Fruit fly (Drosophila melanogaster) whole organism, embryonic: ENCODE measurements around the gene CG14803.

Source experiments
- Atf-2 ChIP-seq: fragments of 200-800 bp; sonication (Bioruptor generic); optimal IDR thresholded peaks from 2 replicates; lab custom pipeline; 2016; ENCODE audit warnings: missing biosample characterization, missing genetic modification characterization
- C15 ChIP-seq: fragments of 200-800 bp; sonication (Bioruptor generic); IDR thresholded peaks from 3 replicates; pipeline ENCODE4 v1.3.6; 2022; ENCODE audit warnings: missing biosample characterization, missing genetic modification characterization
- CG10209 ChIP-seq: fragments of 200-800 bp; sonication (Bioruptor generic); optimal IDR thresholded peaks from 3 replicates; lab custom pipeline; 2017; ENCODE audit warnings: missing biosample characterization, mild to moderate bottlenecking, missing genetic modification characterization, missing genetic modification reagents
- CG10321 ChIP-seq: fragments of 200-800 bp; sonication (Bioruptor generic); IDR thresholded peaks from 2 replicates; pipeline ENCODE4 v1.3.6; 2022; ENCODE audit warnings: missing biosample characterization, missing genetic modification characterization
- CG12219 ChIP-seq: fragments of 200-800 bp; sonication (Bioruptor generic); optimal IDR thresholded peaks from 3 replicates; lab custom pipeline; 2018; ENCODE audit warnings: missing biosample characterization, mild to moderate bottlenecking, missing genetic modification characterization
- CG12391 ChIP-seq: fragments of 200-800 bp; sonication (Bioruptor generic); optimal IDR thresholded peaks from 3 replicates; lab custom pipeline; 2018; ENCODE audit warnings: missing biosample characterization, mild to moderate bottlenecking, missing genetic modification characterization, moderate library complexity
- CG14050 ChIP-seq: fragments of 200-800 bp; sonication (Bioruptor generic); IDR thresholded peaks from 3 replicates; pipeline ENCODE4 v1.3.6; 2022; ENCODE audit warnings: missing biosample characterization, missing genetic modification characterization
- CG16813 ChIP-seq: fragments of 200-800 bp; sonication (Bioruptor generic); IDR thresholded peaks from 3 replicates; pipeline ENCODE4 v1.3.6; 2022; ENCODE audit warnings: missing biosample characterization, missing genetic modification characterization; ENCODE audit not compliant: partially characterized antibody
- CG17612 ChIP-seq: fragments of 200-800 bp; sonication (Bioruptor generic); IDR thresholded peaks from 2 replicates; pipeline ENCODE4 v1.3.6; 2022; ENCODE audit warnings: missing biosample characterization, missing genetic modification characterization
- CG17802 ChIP-seq: fragments of 200-800 bp; sonication (Bioruptor generic); optimal IDR thresholded peaks from 2 replicates; lab custom pipeline; 2018; ENCODE audit warnings: missing biosample characterization, mild to moderate bottlenecking, missing genetic modification characterization, moderate library complexity
- CG1832 ChIP-seq: fragments of 200-800 bp; sonication (Bioruptor generic); optimal IDR thresholded peaks from 2 replicates; lab custom pipeline; 2017; ENCODE audit warnings: missing biosample characterization, mild to moderate bottlenecking, missing genetic modification characterization, inconsistent platforms
- CG2116 ChIP-seq: fragments of 200-800 bp; sonication (Bioruptor generic); optimal IDR thresholded peaks from 3 replicates; lab custom pipeline; 2018; ENCODE audit warnings: missing biosample characterization, mild to moderate bottlenecking, missing genetic modification characterization
- CG42726 ChIP-seq: fragments of 200-800 bp; sonication (Bioruptor generic); IDR thresholded peaks from 2 replicates; pipeline ENCODE4 v1.3.6; 2022; ENCODE audit warnings: missing biosample characterization, missing genetic modification characterization; ENCODE audit not compliant: partially characterized antibody
- CG6254 ChIP-seq: fragments of 200-800 bp; sonication (Bioruptor generic); optimal IDR thresholded peaks from 3 replicates; lab custom pipeline; 2017; ENCODE audit warnings: mild to moderate bottlenecking, missing biosample characterization, missing genetic modification reagents, missing genetic modification characterization
- CG7372 ChIP-seq: fragments of 200-800 bp; sonication (Bioruptor generic); IDR thresholded peaks from 2 replicates; pipeline ENCODE4 v1.3.6; 2022; ENCODE audit warnings: missing biosample characterization, missing genetic modification characterization
- CG8478 ChIP-seq: fragments of >200 bp; optimal IDR thresholded peaks from 2 replicates; lab custom pipeline; 2018
- CHES-1-like ChIP-seq: fragments of 200-800 bp; sonication (Bioruptor generic); optimal IDR thresholded peaks from 2 replicates; lab custom pipeline; 2016; ENCODE audit warnings: missing biosample characterization, missing genetic modification characterization
- D ChIP-seq, 2 experiments: fragments of 200-800 bp in 1 of 2; fragments of >200 bp in 1 of 2; sonication (Bioruptor generic) in 1 of 2; optimal IDR thresholded peaks; 2 replicates in 1 of 2; 3 replicates in 1 of 2; lab custom pipeline; 2017; ENCODE audit warnings: mild to moderate bottlenecking in 1 of 2, missing biosample characterization in 1 of 2, missing genetic modification characterization in 1 of 2, missing genetic modification reagents in 1 of 2
- HLH3B ChIP-seq: fragments of 200-800 bp; sonication (Bioruptor generic); IDR thresholded peaks from 2 replicates; pipeline ENCODE4 v1.3.6; 2022; ENCODE audit warnings: missing biosample characterization, missing genetic modification characterization
- Hr3 ChIP-seq: fragments of 200-800 bp; sonication (Bioruptor generic); optimal IDR thresholded peaks from 3 replicates; lab custom pipeline; 2016; ENCODE audit warnings: missing biosample characterization, missing genetic modification characterization
- Hr39 ChIP-seq: fragments of >200 bp; optimal IDR thresholded peaks from 2 replicates; lab custom pipeline; 2017
- MESR4 ChIP-seq: fragments of 200-800 bp; sonication (Bioruptor generic); optimal IDR thresholded peaks from 2 replicates; lab custom pipeline; 2018; ENCODE audit warnings: missing biosample characterization, mild to moderate bottlenecking, missing genetic modification characterization, moderate library complexity
- Max ChIP-seq: fragments of 200-800 bp; sonication (Bioruptor generic); optimal IDR thresholded peaks from 2 replicates; lab custom pipeline; 2016; ENCODE audit warnings: missing biosample characterization, mild to moderate bottlenecking, missing genetic modification characterization
- Nf-YC ChIP-seq: fragments of 200-800 bp; optimal IDR thresholded peaks from 3 replicates; lab custom pipeline; 2019; ENCODE audit warnings: missing biosample characterization, mild to moderate bottlenecking, missing genetic modification characterization, moderate library complexity
- Pdp1 ChIP-seq, 2 experiments: fragments of 200-800 bp; sonication (Bioruptor generic); optimal IDR thresholded peaks; 3 replicates each; lab custom pipeline; 2016; ENCODE audit warnings: missing biosample characterization in 2 of 2, missing genetic modification characterization in 2 of 2, mild to moderate bottlenecking in 1 of 2, moderate library complexity in 1 of 2
- Sox100B ChIP-seq: fragments of 200-800 bp; sonication (Bioruptor generic); optimal IDR thresholded peaks from 3 replicates; lab custom pipeline; 2018; ENCODE audit warnings: missing biosample characterization, mild to moderate bottlenecking, missing genetic modification characterization
- chm ChIP-seq: fragments of 200-800 bp; sonication (Bioruptor generic); IDR thresholded peaks from 2 replicates; pipeline ENCODE4 v1.3.6; 2022; ENCODE audit warnings: missing biosample characterization, missing genetic modification characterization
- crc ChIP-seq: fragments of 200-800 bp; sonication (Bioruptor generic); optimal IDR thresholded peaks from 2 replicates; lab custom pipeline; 2016; ENCODE audit warnings: missing biosample characterization, missing genetic modification characterization
- crol ChIP-seq: fragments of 200-800 bp; sonication (Bioruptor generic); IDR thresholded peaks from 2 replicates; pipeline ENCODE4 v1.3.6; 2022; ENCODE audit warnings: missing biosample characterization, missing genetic modification characterization
- crp ChIP-seq, 2 experiments: fragments of 200-800 bp; sonication (Bioruptor generic); optimal IDR thresholded peaks; 2 replicates in 1 of 2; 3 replicates in 1 of 2; lab custom pipeline; 2017; ENCODE audit warnings: missing biosample characterization in 2 of 2, missing genetic modification characterization in 2 of 2, mild to moderate bottlenecking in 1 of 2, moderate library complexity in 1 of 2
- fd3F ChIP-seq: fragments of 200-800 bp; sonication (Bioruptor generic); optimal IDR thresholded peaks from 2 replicates; lab custom pipeline; 2018; ENCODE audit warnings: missing biosample characterization, mild to moderate bottlenecking, missing genetic modification characterization, moderate library complexity
- gfzf ChIP-seq: fragments of 200-800 bp; sonication (Bioruptor generic); optimal IDR thresholded peaks from 2 replicates; lab custom pipeline; 2016; ENCODE audit warnings: missing biosample characterization, mild to moderate bottlenecking, missing genetic modification characterization, moderate library complexity
- ham ChIP-seq: fragments of 200-800 bp; sonication (Bioruptor generic); IDR thresholded peaks from 2 replicates; pipeline ENCODE4 v1.3.6; 2022; ENCODE audit warnings: missing biosample characterization, missing genetic modification characterization
- hbn ChIP-seq: fragments of 200-800 bp; sonication (Bioruptor generic); IDR thresholded peaks from 2 replicates; pipeline ENCODE4 v1.3.6; 2022; ENCODE audit warnings: missing biosample characterization, missing genetic modification characterization; ENCODE audit not compliant: partially characterized antibody
- hkb ChIP-seq, 2 experiments: fragments of 200-800 bp in 1 of 2; fragments of >200 bp in 1 of 2; sonication (Bioruptor generic) in 1 of 2; IDR thresholded peaks in 1 of 2; optimal IDR thresholded peaks in 1 of 2; 2 replicates each; pipeline versions ENCODE4 v1.3.6 to Lab custom; 2017 to 2022; ENCODE audit warnings: missing biosample characterization in 1 of 2, missing genetic modification characterization in 1 of 2
- hth ChIP-seq: fragments of >200 bp; optimal IDR thresholded peaks from 2 replicates; lab custom pipeline; 2017; ENCODE audit warnings: inconsistent platforms
- knrl ChIP-seq: fragments of 200-800 bp; sonication (Bioruptor generic); IDR thresholded peaks from 3 replicates; pipeline ENCODE4 v1.3.6; 2022; ENCODE audit warnings: missing biosample characterization, missing genetic modification characterization; ENCODE audit not compliant: partially characterized antibody
- mirr ChIP-seq: fragments of 200-800 bp; sonication (Bioruptor generic); optimal IDR thresholded peaks from 3 replicates; lab custom pipeline; 2018; ENCODE audit warnings: missing biosample characterization, mild to moderate bottlenecking, missing genetic modification characterization
- org-1 ChIP-seq: fragments of 200-800 bp; sonication (Bioruptor generic); optimal IDR thresholded peaks from 2 replicates; lab custom pipeline; 2017; ENCODE audit warnings: missing biosample characterization, missing genetic modification characterization
- pnt ChIP-seq: fragments of 200-800 bp; sonication (Bioruptor generic); optimal IDR thresholded peaks from 3 replicates; lab custom pipeline; 2016; ENCODE audit warnings: missing biosample characterization, missing genetic modification characterization
- prd ChIP-seq, 3 experiments: fragments of >200 bp in 2 of 3; fragments of 200-800 bp in 1 of 3; sonication (Bioruptor generic) in 1 of 3; optimal IDR thresholded peaks in 2 of 3; IDR thresholded peaks in 1 of 3; 2 replicates in 2 of 3; 3 replicates in 1 of 3; pipeline versions ENCODE4 v1.3.6 to Lab custom; 2017 to 2022; ENCODE audit warnings: missing biosample characterization in 1 of 3, missing genetic modification characterization in 1 of 3
- rib ChIP-seq: fragments of 200-800 bp; sonication (Bioruptor generic); IDR thresholded peaks from 2 replicates; pipeline ENCODE4 v1.3.6; 2022; ENCODE audit warnings: missing biosample characterization, missing genetic modification characterization
- sens-2 ChIP-seq: fragments of 200-800 bp; sonication (Bioruptor generic); IDR thresholded peaks from 2 replicates; pipeline ENCODE4 v1.3.6; 2022; ENCODE audit warnings: missing biosample characterization, missing genetic modification characterization
- stc ChIP-seq: fragments of 200-800 bp; sonication (Bioruptor generic); IDR thresholded peaks from 2 replicates; pipeline ENCODE4 v1.3.6; 2022; ENCODE audit warnings: missing biosample characterization, missing genetic modification characterization
- tll ChIP-seq, 2 experiments: fragments of 200-800 bp in 1 of 2; fragments of >200 bp in 1 of 2; sonication (Bioruptor generic) in 1 of 2; optimal IDR thresholded peaks; 2 replicates each; lab custom pipeline; 2017 to 2019; ENCODE audit warnings: missing biosample characterization in 2 of 2, missing genetic modification characterization in 2 of 2, mild to moderate bottlenecking in 1 of 2, moderate library complexity in 1 of 2
- trem ChIP-seq: fragments of 200-800 bp; optimal IDR thresholded peaks from 3 replicates; lab custom pipeline; 2019; ENCODE audit warnings: missing biosample characterization, mild to moderate bottlenecking, missing genetic modification characterization, moderate library complexity
- tx ChIP-seq: fragments of 200-800 bp; sonication (Bioruptor generic); optimal IDR thresholded peaks from 2 replicates; lab custom pipeline; 2016; ENCODE audit warnings: missing biosample characterization, missing genetic modification characterization
- z ChIP-seq: fragments of 200-800 bp; sonication (Bioruptor generic); IDR thresholded peaks from 3 replicates; pipeline ENCODE4 v1.3.6; 2022; ENCODE audit warnings: missing biosample characterization, missing genetic modification characterization

The CG14803 gene

DNA sequence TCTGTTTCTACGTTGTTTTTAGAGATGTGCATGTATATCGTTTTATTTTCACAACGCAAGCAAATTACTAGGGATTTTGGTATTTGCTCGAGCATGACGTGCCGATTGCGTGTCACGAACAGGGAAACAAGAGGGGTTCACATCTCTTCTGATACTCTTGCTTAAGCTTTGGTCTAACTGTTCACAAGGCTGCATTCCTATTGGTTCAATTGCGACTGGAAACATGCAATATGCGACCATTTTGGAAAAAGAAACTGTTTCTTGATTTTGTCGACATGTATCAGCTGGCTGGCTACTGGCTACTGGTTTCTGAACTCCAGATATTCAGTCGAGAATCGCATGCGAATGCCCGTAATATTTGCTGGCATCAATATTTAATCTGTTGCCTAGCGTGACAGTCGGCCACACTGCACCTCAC, 11.5 kb downstream of the CG14803 start, which contains the start of gene Coa8 (continued):
- no peak for TF ChIP-seq Hr39 (lab: Kevin White, UChicago)
- TF ChIP-seq D (optimal IDR thresholded peaks at IDR 0.05; lab: Kevin White, UChicago): no peak
- TF ChIP-seq D (GFP tag; optimal IDR thresholded peaks at IDR 0.05; lab: Kevin White, UChicago): no peak
- TF ChIP-seq tll (GFP tag; optimal IDR thresholded peaks at IDR 0.05; lab: Kevin White, UChicago): no peak
- 0 out of 2 replicates have a peak, but pooled peaks have one; percentile 25 for TF ChIP-seq CG7372 (GFP tag; lab: Robert Waterston, UW)
- no peak for TF ChIP-seq C15 (GFP tag; lab: Robert Waterston, UW)
- TF ChIP-seq CG10321 (GFP tag; lab: Robert Waterston, UW): no peak
- peak; percentile 3 for TF ChIP-seq CG2116 (GFP tag; lab: Kevin White, UChicago)
- TF ChIP-seq CG16813 (GFP tag; lab: Robert Waterston, UW): peak; percentile 42
- TF ChIP-seq rib: no peak
- TF ChIP-seq Nf-YC (tag; lab: Kevin White, UChicago): peak; percentile 31
- TF ChIP-seq CG42726 (GFP tag; lab: Robert Waterston, UW): no peak
- no peak for TF ChIP-seq HLH3B (GFP tag; lab: Robert Waterston, UW)
- TF ChIP-seq z: no peak
- TF ChIP-seq crol: no peak
- TF ChIP-seq CG12391 (tag; lab: Kevin White, UChicago): peak; percentile 39
- no peak for TF ChIP-seq fd3F
- TF ChIP-seq Sox100B (GFP tag; lab: Kevin White, UChicago): no peak
- no peak for TF ChIP-seq CHES-1-like (GFP tag; lab: Kevin White, UChicago)
- TF ChIP-seq CG17802 (tag; lab: Kevin White, UChicago): no peak
- peak; percentile 7 for TF ChIP-seq trem (tag; lab: Kevin White, UChicago)
- TF ChIP-seq hbn (GFP tag; lab: Robert Waterston, UW): peak; percentile 37
- TF ChIP-seq stc (GFP tag; lab: Robert Waterston, UW): no peak
- peak in 1 of 2 experiments; percentile 53 for TF ChIP-seq crp (GFP tag; optimal IDR thresholded peaks at IDR 0.05; lab: Kevin White, UChicago)
- TF ChIP-seq pnt: peak; percentile 12
- TF ChIP-seq CG14050 (GFP tag; lab: Robert Waterston, UW): no peak
- no peak for TF ChIP-seq CG6254 (GFP tag; lab: Kevin White, UChicago)
- no peak for TF ChIP-seq ham (GFP tag; lab: Robert Waterston, UW)

- TF ChIP-seq CG1832 (GFP tag; lab: Kevin White, UChicago): peak; percentile 58
- no peak for TF ChIP-seq gfzf
- peak; percentile 76 for TF ChIP-seq CG8478 (lab: Kevin White, UChicago)
- TF ChIP-seq CG17612 (GFP tag; lab: Robert Waterston, UW): no peak
These were observed 12.1 kb downstream of the CG14803 start for dm6 chrX:1880779-1881178.

DNA sequence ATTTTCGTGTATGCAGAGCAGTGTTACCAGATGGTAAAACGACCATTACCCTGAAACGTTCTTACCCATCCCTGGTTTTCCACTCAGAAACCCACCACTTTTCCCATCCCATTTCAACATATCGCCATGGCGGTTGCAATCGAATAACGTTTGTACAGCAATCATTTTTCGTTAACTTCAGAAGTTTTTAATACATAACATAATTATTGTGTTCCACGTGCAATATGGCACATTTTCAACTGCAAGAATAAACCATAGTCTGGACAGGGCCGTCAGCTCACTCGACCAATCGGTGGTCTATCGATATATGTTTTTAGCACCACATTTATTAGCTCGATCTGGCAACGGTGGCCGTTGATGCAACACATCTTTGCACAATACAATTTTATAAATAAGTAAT, 21.3 kb downstream of the CG14803 start, which contains the start of the genes trr and mRpL16:
Gene trr (minus strand): TSS at position 25 of the 400 bp plus-strand sequence.
Gene mRpL16 (plus strand): TSS at position 331 of the 400 bp plus-strand sequence.
- no peak for TF ChIP-seq crc (GFP tag; lab: Kevin White, UChicago)
- TF ChIP-seq Atf-2 (GFP tag; lab: Kevin White, UChicago): no peak
- TF ChIP-seq MESR4 (GFP tag; lab: Kevin White, UChicago): peak; percentile 45
- no peak for TF ChIP-seq Max (GFP tag; lab: Kevin White, UChicago)
- TF ChIP-seq CG6254 (GFP tag; lab: Kevin White, UChicago): no peak
- no peak for TF ChIP-seq org-1
- no peak for TF ChIP-seq sens-2
- no peak for TF ChIP-seq CG12219
- TF ChIP-seq hkb (optimal IDR thresholded peaks at IDR 0.05; lab: Kevin White, UChicago): no peak
- TF ChIP-seq hkb (GFP tag; IDR thresholded peaks at IDR 0.05; lab: Robert Waterston, UW): no peak
- no peak for TF ChIP-seq hth
- TF ChIP-seq knrl (GFP tag; lab: Robert Waterston, UW): peak; percentile 80
- TF ChIP-seq Hr3 (GFP tag; lab: Kevin White, UChicago): no peak
- peak; percentile 40 for TF ChIP-seq mirr (GFP tag; lab: Kevin White, UChicago)
- TF ChIP-seq CG10209: no peak
- TF ChIP-seq chm (GFP tag; lab: Robert Waterston, UW): no peak
- no peak for TF ChIP-seq prd (optimal IDR thresholded peaks at IDR 0.05; lab: Kevin White, UChicago)
- peak; percentile 58; the same call in 2 of the 3 replicates for TF ChIP-seq prd (GFP tag; IDR thresholded peaks at IDR 0.05; lab: Robert Waterston, UW)
- peak; percentile 34 to 85 for TF ChIP-seq Pdp1 (GFP tag; optimal IDR thresholded peaks at IDR 0.05; lab: Kevin White, UChicago)
- no peak for TF ChIP-seq rib
- peak; percentile 31 for TF ChIP-seq tx
